Fruit fly (Drosophila melanogaster) whole organism, pupa: Measurements from ENCODE around the gene Tdg.

Experiments used
- CG10348 ChIP-seq: fragments of 200-800 bp; sonication (Bioruptor generic); IDR thresholded peaks from 2 replicates; pipeline ENCODE4 v1.3.6; 2022; ENCODE audit warnings: missing biosample characterization, missing genetic modification characterization
- CG12605 ChIP-seq: fragments of 200-800 bp; sonication (Bioruptor generic); IDR thresholded peaks from 2 replicates; pipeline ENCODE4 v1.3.6; 2022; ENCODE audit warnings: missing biosample characterization, missing genetic modification characterization
- CG13204 ChIP-seq: fragments of 200-800 bp; sonication (Bioruptor generic); optimal IDR thresholded peaks from 2 replicates; lab custom pipeline; 2018; ENCODE audit warnings: missing biosample characterization, mild to moderate bottlenecking, missing genetic modification characterization, moderate library complexity
- CG14655 ChIP-seq: fragments of 200-800 bp; sonication (Bioruptor generic); optimal IDR thresholded peaks from 3 replicates; lab custom pipeline; 2017; ENCODE audit warnings: mild to moderate bottlenecking, missing biosample characterization, missing genetic modification reagents, missing genetic modification characterization
- CG15710 ChIP-seq: fragments of 200-800 bp; sonication (Bioruptor generic); optimal IDR thresholded peaks from 2 replicates; lab custom pipeline; 2018; ENCODE audit warnings: missing biosample characterization, mild to moderate bottlenecking, missing genetic modification characterization, moderate library complexity
- CG17806 ChIP-seq: fragments of 200-800 bp; sonication (Bioruptor generic); optimal IDR thresholded peaks from 2 replicates; lab custom pipeline; 2018; ENCODE audit warnings: missing biosample characterization, mild to moderate bottlenecking, missing genetic modification characterization, moderate library complexity
- CG32121 ChIP-seq: fragments of 200-800 bp; sonication (Bioruptor generic); IDR thresholded peaks from 2 replicates; pipeline ENCODE4 v1.3.6; 2022; ENCODE audit warnings: missing biosample characterization, missing genetic modification characterization
- CG34367 ChIP-seq: fragments of 200-800 bp; sonication (Bioruptor generic); optimal IDR thresholded peaks from 2 replicates; lab custom pipeline; 2018; ENCODE audit warnings: missing biosample characterization, mild to moderate bottlenecking, missing genetic modification characterization
- CG4496 ChIP-seq: fragments of 200-800 bp; sonication (Bioruptor generic); IDR thresholded peaks from 3 replicates; pipeline ENCODE4 v1.3.6; 2022; ENCODE audit warnings: missing biosample characterization, missing genetic modification characterization
- CG8159 ChIP-seq: fragments of 200-800 bp; sonication (Bioruptor generic); optimal IDR thresholded peaks from 3 replicates; lab custom pipeline; 2018; ENCODE audit warnings: missing biosample characterization, mild to moderate bottlenecking, missing genetic modification characterization, moderate library complexity
- CG8301 ChIP-seq: fragments of 200-800 bp; sonication (Bioruptor generic); optimal IDR thresholded peaks from 2 replicates; lab custom pipeline; 2018; ENCODE audit warnings: missing biosample characterization, mild to moderate bottlenecking, missing genetic modification characterization
- CG9948 ChIP-seq: fragments of 200-800 bp; sonication (Bioruptor generic); optimal IDR thresholded peaks from 2 replicates; lab custom pipeline; 2018; ENCODE audit warnings: missing biosample characterization, mild to moderate bottlenecking, missing genetic modification characterization, moderate library complexity
- D1 ChIP-seq: fragments of 200-800 bp; sonication (Bioruptor generic); optimal IDR thresholded peaks from 2 replicates; lab custom pipeline; 2018; ENCODE audit warnings: missing biosample characterization, mild to moderate bottlenecking, missing genetic modification characterization, moderate library complexity
- EcR ChIP-seq: fragments of 200-800 bp; sonication (Bioruptor generic); optimal IDR thresholded peaks from 3 replicates; lab custom pipeline; 2019; ENCODE audit warnings: missing biosample characterization, missing genetic modification characterization, mild to moderate bottlenecking, moderate library complexity, missing genetic modification reagents
- Ets98B ChIP-seq: fragments of 200-800 bp; sonication (Bioruptor generic); IDR thresholded peaks from 2 replicates; pipeline ENCODE4 v1.3.6; 2022; ENCODE audit warnings: missing biosample characterization, missing genetic modification characterization
- Pif1A ChIP-seq: fragments of 200-800 bp; sonication (Bioruptor generic); optimal IDR thresholded peaks from 3 replicates; lab custom pipeline; 2016; ENCODE audit warnings: missing biosample characterization, missing genetic modification characterization
- Pif1B ChIP-seq: fragments of 200-800 bp; sonication (Bioruptor generic); optimal IDR thresholded peaks from 3 replicates; lab custom pipeline; 2016; ENCODE audit warnings: missing biosample characterization, missing genetic modification characterization
- Snoo ChIP-seq: fragments of 200-800 bp; sonication (Bioruptor generic); optimal IDR thresholded peaks from 3 replicates; lab custom pipeline; 2017; ENCODE audit warnings: missing biosample characterization, mild to moderate bottlenecking, missing genetic modification characterization, inconsistent platforms
- fd96Ca ChIP-seq: fragments of 200-800 bp; sonication (Bioruptor generic); IDR thresholded peaks from 3 replicates; pipeline ENCODE4 v1.3.6; 2022; ENCODE audit warnings: missing biosample characterization, missing genetic modification characterization
- gl ChIP-seq: fragments of 200-800 bp; sonication (Bioruptor generic); optimal IDR thresholded peaks from 2 replicates; lab custom pipeline; 2018; ENCODE audit warnings: missing biosample characterization, mild to moderate bottlenecking, missing genetic modification characterization
- rn ChIP-seq: fragments of 200-800 bp; sonication (Bioruptor generic); IDR thresholded peaks from 2 replicates; pipeline ENCODE4 v1.3.6; 2022; ENCODE audit warnings: missing biosample characterization, missing genetic modification characterization

Tdg gene

DNA sequence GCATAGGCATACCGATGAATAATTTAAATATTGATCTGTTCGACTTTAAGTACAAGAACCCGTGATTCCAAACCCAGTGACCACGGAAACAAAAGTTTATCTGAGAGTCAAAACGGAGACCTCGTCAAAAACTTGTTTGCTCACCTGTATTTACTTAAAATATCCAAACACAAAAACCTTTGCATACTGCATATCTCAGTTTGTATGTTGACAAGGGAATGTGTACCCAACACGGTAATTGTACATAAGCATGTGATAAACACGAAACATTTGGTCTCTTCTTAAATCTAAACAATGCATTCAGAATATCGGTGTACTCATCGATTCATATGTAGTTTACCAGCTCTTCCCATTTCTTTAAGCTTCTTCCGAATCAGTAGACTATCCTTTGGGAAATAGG is 59.9 kb downstream of the Tdg start:
- TF ChIP-seq EcR (GFP tag; lab: Kevin White, UChicago) (no peak), CG9948 (tag; lab: Kevin White, UChicago) (no peak), Snoo (tag; lab: Kevin White, UChicago) (peak; percentile 21)
- TF ChIP-seq, all 21 proteins: peak for 1

DNA sequence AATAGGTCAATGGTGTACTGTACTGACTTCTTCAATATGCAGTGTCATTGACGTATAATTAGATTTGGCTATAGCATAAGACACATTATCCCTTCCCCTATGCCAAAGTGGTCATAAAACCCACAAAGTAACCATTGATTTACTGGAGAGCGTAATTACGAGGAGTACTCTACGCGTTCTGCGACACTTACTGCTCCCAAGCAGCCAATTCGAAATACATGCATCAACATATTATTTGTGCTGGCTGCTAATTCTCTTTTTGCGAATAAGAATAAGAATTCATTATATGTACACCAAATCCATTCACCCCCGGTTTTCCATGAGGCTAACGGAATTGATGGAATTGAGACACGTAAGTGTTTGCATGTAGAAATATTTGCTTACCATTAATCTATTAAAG is 65.1 kb downstream of the Tdg start:
- TF ChIP-seq fd96Ca (GFP tag; lab: Robert Waterston, UW) (no peak), CG14655 (GFP tag; lab: Kevin White, UChicago) (no peak), Pif1A (GFP tag; lab: Kevin White, UChicago) (no peak), Snoo (tag; lab: Kevin White, UChicago) (no peak), rn (GFP tag; lab: Robert Waterston, UW) (no peak), gl (no peak), EcR (GFP tag; lab: Kevin White, UChicago) (no peak), CG9948 (tag; lab: Kevin White, UChicago) (no peak), CG8159 (tag; lab: Kevin White, UChicago) (no peak), CG4496 (GFP tag; lab: Robert Waterston, UW) (no peak), Ets98B (GFP tag; lab: Robert Waterston, UW) (no peak), CG34367 (no peak), CG12605 (GFP tag; lab: Robert Waterston, UW) (no peak), CG32121 (GFP tag; lab: Robert Waterston, UW) (no peak), Pif1B (GFP tag; lab: Kevin White, UChicago) (no peak), CG10348 (GFP tag; lab: Robert Waterston, UW) (no peak), CG17806 (tag; lab: Kevin White, UChicago) (no peak), CG15710 (tag; lab: Kevin White, UChicago) (no peak), CG8301 (no peak)

DNA sequence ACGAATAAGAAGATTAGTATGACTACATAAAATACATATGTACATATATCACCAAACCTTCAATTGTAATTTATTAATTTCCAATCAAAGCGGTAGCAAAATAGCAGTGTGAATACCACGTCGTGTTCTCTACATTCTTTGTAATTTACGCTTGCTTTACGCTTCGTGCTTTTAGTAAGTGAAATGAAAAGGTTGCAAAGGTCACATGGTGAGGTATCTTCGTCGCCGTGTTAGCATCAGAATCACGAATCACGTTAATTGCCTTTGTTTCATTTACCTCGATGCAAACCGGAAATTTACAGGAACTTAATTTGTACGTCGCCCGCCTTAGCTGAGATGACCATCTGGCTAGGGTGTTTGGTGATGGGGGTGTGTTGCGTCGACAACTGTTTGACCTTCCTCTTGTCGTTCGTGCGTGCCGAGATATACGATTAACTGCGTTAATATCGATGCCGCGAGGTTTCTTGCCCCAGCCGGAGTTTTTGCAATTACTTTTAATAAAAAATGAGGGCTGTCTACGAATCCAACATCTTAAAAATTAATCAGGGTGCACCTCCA is 66.8 kb downstream of the Tdg start:
- TF ChIP-seq CG9948 (tag; lab: Kevin White, UChicago) (no peak), fd96Ca (GFP tag; lab: Robert Waterston, UW) (no peak), CG14655 (GFP tag; lab: Kevin White, UChicago) (no peak)

DNA sequence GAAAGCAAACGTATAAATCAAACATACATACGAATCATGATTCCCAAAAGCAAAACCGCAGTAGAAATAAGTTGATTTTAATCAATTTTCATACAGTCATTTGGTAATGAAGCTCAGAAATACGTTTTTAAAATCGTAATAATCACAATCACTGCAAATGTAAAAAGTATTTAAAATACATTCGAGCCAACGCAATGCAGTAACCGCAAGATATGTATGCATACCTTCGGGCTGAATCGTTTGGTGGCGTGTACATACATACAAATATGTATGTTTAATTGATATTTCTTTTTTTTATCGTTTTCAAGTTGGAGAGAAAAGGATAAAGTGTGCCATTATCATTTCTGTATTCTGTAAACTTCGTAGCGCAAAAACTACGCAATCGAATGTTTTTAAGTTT is 67.5 kb downstream of the Tdg start:
- peak; percentile 47 for TF ChIP-seq D1 (tag; lab: Kevin White, UChicago)
- no peak for TF ChIP-seq CG8159 (tag; lab: Kevin White, UChicago)

DNA sequence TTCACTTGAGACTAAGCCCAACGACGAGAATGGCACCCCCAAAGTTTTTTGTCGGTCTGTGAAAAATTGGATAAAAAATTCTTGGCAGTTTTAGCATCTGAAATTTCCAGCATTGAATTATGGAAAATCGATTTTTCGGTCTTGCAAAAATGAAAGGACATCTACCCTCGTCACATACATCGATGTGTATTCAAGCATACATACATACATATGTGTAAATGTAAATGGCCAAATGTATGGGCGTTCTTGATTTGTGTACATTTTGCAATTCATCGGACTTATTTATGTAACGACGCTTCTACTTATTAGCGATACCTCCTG is 68.1 kb downstream of the Tdg start:
- TF ChIP-seq CG34367: no peak
- no peak for TF ChIP-seq CG32121 (GFP tag; lab: Robert Waterston, UW)
- TF ChIP-seq CG12605 (GFP tag; lab: Robert Waterston, UW): no peak
- no peak for TF ChIP-seq rn (GFP tag; lab: Robert Waterston, UW)
- no peak for TF ChIP-seq Pif1A (GFP tag; lab: Kevin White, UChicago)
- no peak for TF ChIP-seq Ets98B (GFP tag; lab: Robert Waterston, UW)
- TF ChIP-seq CG13204: no peak
- no peak for TF ChIP-seq CG8159 (tag; lab: Kevin White, UChicago)
- TF ChIP-seq gl: no peak
- TF ChIP-seq CG15710 (tag; lab: Kevin White, UChicago): no peak
- no peak for TF ChIP-seq CG9948 (tag; lab: Kevin White, UChicago)
- TF ChIP-seq CG14655 (GFP tag; lab: Kevin White, UChicago): no peak

DNA sequence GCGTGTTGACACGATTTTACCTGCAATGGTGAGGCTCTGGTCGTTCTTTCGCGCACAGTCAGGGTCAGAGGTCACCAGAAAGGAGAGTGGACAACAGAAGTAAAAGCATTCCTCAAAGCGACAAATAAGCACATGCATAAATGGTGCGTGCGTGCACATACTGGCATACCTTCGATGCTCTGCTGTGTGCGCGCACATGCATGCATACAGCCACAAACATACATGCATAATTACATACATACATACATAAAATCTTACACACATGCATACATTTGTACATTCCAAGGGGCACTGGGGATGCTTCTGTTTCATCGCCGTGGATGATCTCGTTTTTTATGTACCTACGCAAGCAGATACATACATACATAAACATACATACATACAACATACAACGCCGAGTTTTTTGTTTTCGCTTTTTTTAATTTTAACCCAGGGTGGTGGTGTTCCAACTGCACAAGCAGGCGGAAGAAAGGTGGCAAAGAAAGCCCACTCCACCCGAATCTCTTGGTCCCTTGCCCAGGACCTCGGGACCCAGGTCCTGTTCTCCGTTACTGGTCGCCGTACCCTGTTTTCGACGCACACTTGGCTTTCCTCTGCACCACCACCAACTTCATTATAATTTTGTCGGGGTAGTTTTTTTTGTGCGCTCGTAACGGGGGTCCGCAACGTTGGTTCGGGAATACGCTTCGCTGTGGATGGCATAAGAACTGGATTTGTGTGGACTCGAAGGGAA is 68.7 kb downstream of the Tdg start, which contains the start of gene Asator:
Gene Asator (minus strand): TSS at position 167 of the 733 bp plus-strand sequence.
- TF ChIP-seq CG8159 (tag; lab: Kevin White, UChicago) (peak; percentile 59), Pif1B (GFP tag; lab: Kevin White, UChicago) (peak; percentile 40), fd96Ca (GFP tag; lab: Robert Waterston, UW) (no peak), CG13204 (no peak), CG4496 (GFP tag; lab: Robert Waterston, UW) (no peak), rn (GFP tag; lab: Robert Waterston, UW) (no peak), CG15710 (tag; lab: Kevin White, UChicago) (peak; percentile 55), CG17806 (tag; lab: Kevin White, UChicago) (peak; percentile 25), CG14655 (GFP tag; lab: Kevin White, UChicago) (peak; percentile 21), Snoo (tag; lab: Kevin White, UChicago) (peak; percentile 25), CG8301 (no peak), CG10348 (GFP tag; lab: Robert Waterston, UW) (no peak), D1 (tag; lab: Kevin White, UChicago) (no peak), Ets98B (GFP tag; lab: Robert Waterston, UW) (no peak), CG9948 (tag; lab: Kevin White, UChicago) (peak; percentile 21), gl (peak; percentile 9), CG34367 (peak; percentile 29), Pif1A (GFP tag; lab: Kevin White, UChicago) (peak; percentile 61), CG32121 (GFP tag; lab: Robert Waterston, UW) (no peak), CG12605 (GFP tag; lab: Robert Waterston, UW) (no peak), EcR (GFP tag; lab: Kevin White, UChicago) (no peak)
